Worm (Caenorhabditis elegans): ENCODE results near the gene srt-45.

DNA sequence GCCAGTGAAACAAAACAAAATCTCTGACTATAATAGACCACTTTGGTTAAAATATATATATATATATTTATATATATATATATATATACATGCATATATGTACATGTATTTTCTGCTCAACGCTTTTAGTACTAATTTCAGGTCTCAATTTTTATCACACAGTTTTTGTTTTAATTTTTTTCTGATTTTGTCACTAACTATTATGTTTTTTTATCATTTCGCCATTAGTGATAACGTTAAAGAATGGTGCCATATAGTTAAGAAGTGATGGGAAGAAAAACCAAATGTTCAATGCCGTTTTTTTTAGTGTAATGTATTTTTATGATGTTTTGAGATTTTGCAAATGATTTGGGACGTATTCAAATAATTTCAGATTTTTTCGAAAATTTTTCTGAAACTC is 29.6 kb upstream of the srt-45 start:
- TF ChIP-seq snpc-4 (tag; optimal IDR thresholded peaks at IDR 0.05) (no peak), unc-62 (GFP tag; optimal IDR thresholded peaks at IDR 0.05) (no peak), hlh-1 (tag; optimal IDR thresholded peaks at IDR 0.05) (no peak), nhr-2 (tag; optimal IDR thresholded peaks at IDR 0.05) (no peak), lin-13 (tag; optimal IDR thresholded peaks at IDR 0.05) (no peak)
